Worm (Caenorhabditis elegans) whole organism, L1 larva: ENCODE data around the gene sru-21.

Experiments
- dpl-1 ChIP-seq, 3 experiments: fragments of 150-350 bp in 2 of 3; sonication (generic microtip) in 1 of 3; optimal IDR thresholded peaks; 2 replicates each; lab custom pipeline; 2014 to 2017; ENCODE audit warnings: missing biosample characterization in 3 of 3, missing genetic modification characterization in 3 of 3, missing genetic modification reagents in 3 of 3
- elt-3 ChIP-seq, 6 experiments: fragments of 150-350 bp in 1 of 6; sonication (generic microtip); optimal IDR thresholded peaks; 2 replicates each; lab custom pipeline; 2017 to 2018; ENCODE audit warnings: missing biosample characterization in 6 of 6, missing genetic modification characterization in 6 of 6, inconsistent platforms in 1 of 6
- ets-5 ChIP-seq: fragments of 200-800 bp; sonication (Bioruptor generic); IDR thresholded peaks from 2 replicates; pipeline ENCODE4 v1.3.6; 2022; ENCODE audit warnings: missing genetic modification characterization, missing compliant biosample characterization
- fkh-10 ChIP-seq: sonication (generic microtip); optimal IDR thresholded peaks from 2 replicates; lab custom pipeline; 2017; ENCODE audit warnings: missing biosample characterization, missing genetic modification reagents, missing genetic modification characterization
- mep-1 ChIP-seq: fragments of 150-350 bp; optimal IDR thresholded peaks from 2 replicates; lab custom pipeline; 2014; ENCODE audit warnings: missing biosample characterization, missing genetic modification characterization
- pag-3 ChIP-seq: sonication (generic microtip); optimal IDR thresholded peaks from 2 replicates; lab custom pipeline; 2017; ENCODE audit warnings: missing genetic modification characterization, mild to moderate bottlenecking, missing compliant biosample characterization, antibody characterized with exemption, borderline replicate concordance; ENCODE audit not compliant: insufficient read depth
- skn-1 ChIP-seq: fragments of 150-350 bp; optimal IDR thresholded peaks from 2 replicates; lab custom pipeline; 2014; ENCODE audit warnings: missing biosample characterization, missing genetic modification characterization
- tbx-2 ChIP-seq: sonication (generic microtip); optimal IDR thresholded peaks from 2 replicates; lab custom pipeline; 2016; ENCODE audit warnings: missing genetic modification characterization, missing compliant biosample characterization
- zip-4 ChIP-seq: fragments of 200-800 bp; sonication (Bioruptor generic); optimal IDR thresholded peaks from 2 replicates; lab custom pipeline; 2018; ENCODE audit warnings: mild to moderate bottlenecking, missing genetic modification characterization, moderate library complexity, missing compliant biosample characterization
- ztf-4 ChIP-seq: fragments of 150-350 bp; optimal IDR thresholded peaks from 2 replicates; lab custom pipeline; 2014; ENCODE audit warnings: missing biosample characterization, missing genetic modification characterization

DNA sequence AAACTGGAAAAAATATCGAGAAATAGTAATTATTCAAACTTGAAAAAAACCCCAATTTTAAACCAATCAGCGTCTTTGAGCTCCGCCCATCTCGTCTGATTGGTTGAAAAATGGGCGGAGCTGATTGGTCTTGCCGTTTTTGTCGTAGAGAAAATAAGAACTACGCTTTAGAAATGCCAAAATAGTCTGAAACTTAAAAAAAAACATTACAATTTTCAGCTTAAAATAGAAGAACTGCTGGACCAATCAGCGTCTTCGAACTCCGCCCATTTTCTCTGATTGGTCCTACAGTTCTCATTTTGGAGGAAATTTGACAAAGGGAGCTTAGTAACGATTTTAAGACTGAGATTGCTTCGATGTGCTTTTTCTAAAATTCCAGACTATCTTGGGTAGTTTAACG, 52.9 kb downstream of the sru-21 start:
- TF ChIP-seq elt-3 (tag; optimal IDR thresholded peaks at IDR 0.05; lab: Kevin White, UChicago) (no peak), fkh-10 (no peak), pag-3 (tag; lab: Kevin White, UChicago) (no peak), ztf-4 (tag; lab: Kevin White, UChicago) (no peak), tbx-2 (no peak), zip-4 (GFP tag; lab: Kevin White, UChicago) (no peak), skn-1 (no peak), mep-1 (no peak), ets-5 (no peak), dpl-1 (GFP tag; optimal IDR thresholded peaks at IDR 0.05; lab: Kevin White, UChicago) (no peak)
